Worm (Caenorhabditis elegans): ENCODE results near the gene ZK512.11.

- no peak for TF ChIP-seq unc-62 (GFP tag; optimal IDR thresholded peaks at IDR 0.05)
- TF ChIP-seq pha-4 (tag; optimal IDR thresholded peaks at IDR 0.05): no peak
- TF ChIP-seq nhr-28 (tag; optimal IDR thresholded peaks at IDR 0.05): no peak
- TF ChIP-seq blmp-1 (tag; optimal IDR thresholded peaks at IDR 0.05): no peak
- no peak for TF ChIP-seq tbx-8 (GFP tag; optimal IDR thresholded peaks at IDR 0.05)
- TF ChIP-seq elt-1 (tag; optimal IDR thresholded peaks at IDR 0.05; ENCODE audit: borderline replicate concordance, insufficient read depth): no peak
- TF ChIP-seq ces-1 (GFP tag; optimal IDR thresholded peaks at IDR 0.05): no peak
- no peak for TF ChIP-seq snpc-4 (tag; optimal IDR thresholded peaks at IDR 0.05)
- TF ChIP-seq elt-3 (tag; optimal IDR thresholded peaks at IDR 0.05): no peak
- no peak for TF ChIP-seq lin-13 (tag; optimal IDR thresholded peaks at IDR 0.05)
- no peak for TF ChIP-seq ceh-83 (GFP tag; optimal IDR thresholded peaks at IDR 0.05)
Measured at ce11 chrIII:9118314-9118850, 25.6 kb upstream of the ZK512.11 start, which contains the start of gene grl-11.
